Fruit fly (Drosophila melanogaster) whole organism, embryonic: ENCODE results near the gene GXIVsPLA2.

ENCODE experiments used
- Atf6 ChIP-seq: fragments of 200-800 bp; sonication (Bioruptor generic); IDR thresholded peaks from 2 replicates; pipeline ENCODE4 v1.3.6; 2022; ENCODE audit warnings: missing biosample characterization, missing genetic modification characterization
- Bdp1 ChIP-seq: fragments of 200-800 bp; sonication (Bioruptor generic); optimal IDR thresholded peaks from 3 replicates; lab custom pipeline; 2016; ENCODE audit warnings: missing biosample characterization, missing genetic modification characterization
- Bteb2 ChIP-seq: fragments of 200-800 bp; sonication (Bioruptor generic); optimal IDR thresholded peaks from 2 replicates; lab custom pipeline; 2016; ENCODE audit warnings: missing biosample characterization, missing genetic modification characterization
- CG10209 ChIP-seq: fragments of 200-800 bp; sonication (Bioruptor generic); optimal IDR thresholded peaks from 3 replicates; lab custom pipeline; 2017; ENCODE audit warnings: missing biosample characterization, mild to moderate bottlenecking, missing genetic modification characterization, missing genetic modification reagents
- CG10321 ChIP-seq: fragments of 200-800 bp; sonication (Bioruptor generic); IDR thresholded peaks from 2 replicates; pipeline ENCODE4 v1.3.6; 2022; ENCODE audit warnings: missing biosample characterization, missing genetic modification characterization
- CG10462 ChIP-seq: fragments of 200-800 bp; sonication (Bioruptor generic); optimal IDR thresholded peaks from 2 replicates; lab custom pipeline; 2016; ENCODE audit warnings: missing biosample characterization, missing genetic modification characterization
- CG11247 ChIP-seq: fragments of 200-800 bp; sonication (Bioruptor generic); IDR thresholded peaks from 2 replicates; pipeline ENCODE4 v1.3.6; 2022; ENCODE audit warnings: missing biosample characterization, missing genetic modification characterization
- CG11504 ChIP-seq: fragments of 200-800 bp; sonication (Bioruptor generic); optimal IDR thresholded peaks from 3 replicates; lab custom pipeline; 2019; ENCODE audit warnings: missing biosample characterization, mild to moderate bottlenecking, missing genetic modification characterization, moderate library complexity
- CG13424 ChIP-seq: fragments of 200-800 bp; sonication (Bioruptor generic); optimal IDR thresholded peaks from 2 replicates; lab custom pipeline; 2019; ENCODE audit warnings: missing biosample characterization, mild to moderate bottlenecking, missing genetic modification characterization, moderate library complexity
- CG14014 ChIP-seq: fragments of 200-800 bp; sonication (Bioruptor generic); IDR thresholded peaks from 2 replicates; pipeline ENCODE4 v1.3.6; 2022; ENCODE audit warnings: missing biosample characterization, missing genetic modification characterization
- CG15011 ChIP-seq: fragments of 200-800 bp; sonication (Bioruptor generic); optimal IDR thresholded peaks from 3 replicates; lab custom pipeline; 2018; ENCODE audit warnings: missing biosample characterization, mild to moderate bottlenecking, missing genetic modification characterization
- CG1603 ChIP-seq: fragments of 200-800 bp; sonication (Bioruptor generic); optimal IDR thresholded peaks from 2 replicates; lab custom pipeline; 2019; ENCODE audit warnings: missing biosample characterization, mild to moderate bottlenecking, missing genetic modification characterization, moderate library complexity
- CG32767 ChIP-seq: fragments of 200-800 bp; sonication (Bioruptor generic); IDR thresholded peaks from 2 replicates; pipeline ENCODE4 v1.3.6; 2022; ENCODE audit warnings: missing biosample characterization, missing genetic modification characterization
- CG4282 ChIP-seq: fragments of 200-800 bp; sonication (Bioruptor generic); optimal IDR thresholded peaks from 2 replicates; lab custom pipeline; 2016; ENCODE audit warnings: missing biosample characterization, missing genetic modification characterization
- CG4854 ChIP-seq: fragments of 200-800 bp; sonication (Bioruptor generic); optimal IDR thresholded peaks from 2 replicates; lab custom pipeline; 2016; ENCODE audit warnings: missing biosample characterization, missing genetic modification characterization, inconsistent platforms
- CG6654 ChIP-seq: fragments of 200-800 bp; sonication (Bioruptor generic); optimal IDR thresholded peaks from 2 replicates; lab custom pipeline; 2017; ENCODE audit warnings: missing biosample characterization, mild to moderate bottlenecking, missing genetic modification characterization
- CG7357 ChIP-seq: fragments of 200-800 bp; sonication (Bioruptor generic); IDR thresholded peaks from 3 replicates; pipeline ENCODE4 v1.3.6; 2022; ENCODE audit warnings: missing biosample characterization, missing genetic modification characterization
- CG7963 ChIP-seq: fragments of 200-800 bp; sonication (Bioruptor generic); IDR thresholded peaks from 3 replicates; pipeline ENCODE4 v1.3.6; 2022; ENCODE audit warnings: missing biosample characterization, missing genetic modification characterization; ENCODE audit not compliant: partially characterized antibody
- CG9437 ChIP-seq: fragments of 200-800 bp; sonication (Bioruptor generic); optimal IDR thresholded peaks from 2 replicates; lab custom pipeline; 2018; ENCODE audit warnings: missing biosample characterization, mild to moderate bottlenecking, missing genetic modification characterization
- Chrac-16 ChIP-seq: fragments of 200-800 bp; sonication (Bioruptor generic); optimal IDR thresholded peaks from 3 replicates; lab custom pipeline; 2016; ENCODE audit warnings: missing biosample characterization, missing genetic modification characterization
- Fer1 ChIP-seq: fragments of 200-800 bp; sonication (Bioruptor generic); optimal IDR thresholded peaks from 2 replicates; lab custom pipeline; 2017; ENCODE audit warnings: missing biosample characterization, mild to moderate bottlenecking, missing genetic modification characterization
- Gug ChIP-seq: fragments of 200-800 bp; sonication (Bioruptor generic); IDR thresholded peaks from 4 replicates; pipeline ENCODE4 v1.3.6; 2022; ENCODE audit warnings: missing biosample characterization, missing genetic modification characterization
- H2.0 ChIP-seq: fragments of 200-800 bp; sonication (Bioruptor generic); IDR thresholded peaks from 2 replicates; pipeline ENCODE4 v1.3.6; 2022; ENCODE audit warnings: missing biosample characterization, missing genetic modification characterization
- HLHmδ ChIP-seq: fragments of 200-800 bp; sonication (Bioruptor generic); optimal IDR thresholded peaks from 2 replicates; lab custom pipeline; 2018; ENCODE audit warnings: missing biosample characterization, mild to moderate bottlenecking, missing genetic modification characterization, moderate library complexity
- Lim3 ChIP-seq: fragments of 200-800 bp; sonication (Bioruptor generic); IDR thresholded peaks from 2 replicates; pipeline ENCODE4 v1.3.6; 2022; ENCODE audit warnings: missing biosample characterization, missing genetic modification characterization
- Med ChIP-seq: fragments of 200-800 bp; sonication (Bioruptor generic); peaks from one replicate; lab custom pipeline; 2016; ENCODE audit warnings: missing biosample characterization, missing genetic modification characterization, mild to moderate bottlenecking, inconsistent platforms, moderate library complexity
- Side ChIP-seq: fragments of 200-800 bp; sonication (Bioruptor generic); optimal IDR thresholded peaks from 2 replicates; lab custom pipeline; 2016; ENCODE audit warnings: missing biosample characterization, missing genetic modification characterization
- Taf1 ChIP-seq: fragments of 200-800 bp; sonication (Bioruptor generic); IDR thresholded peaks from 2 replicates; pipeline ENCODE4 v1.3.6; 2022; ENCODE audit warnings: missing biosample characterization, missing genetic modification characterization
- Tbp ChIP-seq: fragments of >200 bp; optimal IDR thresholded peaks from 2 replicates; lab custom pipeline; 2018; ENCODE audit warnings: missing biosample characterization, missing genetic modification characterization
- YL-1 ChIP-seq: fragments of 200-800 bp; sonication (Bioruptor generic); optimal IDR thresholded peaks from 3 replicates; lab custom pipeline; 2017; ENCODE audit warnings: missing biosample characterization, mild to moderate bottlenecking, missing genetic modification characterization
- ap ChIP-seq: fragments of 200-800 bp; sonication (Bioruptor generic); IDR thresholded peaks from 2 replicates; pipeline ENCODE4 v1.3.6; 2022; ENCODE audit warnings: missing biosample characterization, missing genetic modification characterization
- ara ChIP-seq: fragments of 200-800 bp; sonication (Bioruptor generic); IDR thresholded peaks from 2 replicates; pipeline ENCODE4 v1.3.6; 2022; ENCODE audit warnings: missing biosample characterization, missing genetic modification characterization
- bigmax ChIP-seq: fragments of 200-800 bp; sonication (Bioruptor generic); optimal IDR thresholded peaks from 2 replicates; lab custom pipeline; 2018; ENCODE audit warnings: missing biosample characterization, mild to moderate bottlenecking, missing genetic modification characterization
- bsh ChIP-seq, 2 experiments: fragments of 200-800 bp; sonication (Bioruptor generic); optimal IDR thresholded peaks; 2 replicates each; lab custom pipeline; 2017 to 2018; ENCODE audit warnings: mild to moderate bottlenecking in 2 of 2, missing biosample characterization in 2 of 2, missing genetic modification characterization in 2 of 2, moderate library complexity in 1 of 2
- fru ChIP-seq: fragments of >200 bp; optimal IDR thresholded peaks from 2 replicates; lab custom pipeline; 2017
- hbn ChIP-seq: fragments of 200-800 bp; sonication (Bioruptor generic); IDR thresholded peaks from 2 replicates; pipeline ENCODE4 v1.3.6; 2022; ENCODE audit warnings: missing biosample characterization, missing genetic modification characterization; ENCODE audit not compliant: partially characterized antibody
- inv ChIP-seq: fragments of 200-800 bp; sonication (Bioruptor generic); IDR thresholded peaks from 2 replicates; pipeline ENCODE4 v1.3.6; 2022; ENCODE audit warnings: missing biosample characterization, missing genetic modification characterization; ENCODE audit not compliant: partially characterized antibody
- jing ChIP-seq: fragments of 200-800 bp; sonication (Bioruptor generic); optimal IDR thresholded peaks from 2 replicates; lab custom pipeline; 2018; ENCODE audit warnings: missing biosample characterization, mild to moderate bottlenecking, missing genetic modification characterization
- otp ChIP-seq: fragments of 200-800 bp; sonication (Bioruptor generic); IDR thresholded peaks from 3 replicates; pipeline ENCODE4, ENCODE4 v1.3.6; 2022; ENCODE audit warnings: missing biosample characterization, missing genetic modification characterization
- pan ChIP-seq, 4 experiments: fragments of >200 bp in 3 of 4; fragments of 200-800 bp in 1 of 4; sonication (Bioruptor generic) in 1 of 4; optimal IDR thresholded peaks in 3 of 4; IDR thresholded peaks in 1 of 4; 2 replicates each; pipeline versions ENCODE4 v1.3.6 to Lab custom; 2017 to 2022; ENCODE audit warnings: missing biosample characterization in 2 of 4, missing genetic modification characterization in 2 of 4, mixed read lengths in 1 of 4
- pfk ChIP-seq: fragments of 200-800 bp; sonication (Bioruptor generic); optimal IDR thresholded peaks from 2 replicates; lab custom pipeline; 2018; ENCODE audit warnings: missing biosample characterization, mild to moderate bottlenecking, missing genetic modification characterization, moderate library complexity
- run ChIP-seq: fragments of 200-800 bp; sonication (Bioruptor generic); optimal IDR thresholded peaks from 3 replicates; lab custom pipeline; 2018; ENCODE audit warnings: missing biosample characterization, mild to moderate bottlenecking, missing genetic modification characterization
- sd ChIP-seq: fragments of 200-800 bp; sonication (Bioruptor generic); optimal IDR thresholded peaks from 3 replicates; lab custom pipeline; 2018; ENCODE audit warnings: missing biosample characterization, mild to moderate bottlenecking, missing genetic modification characterization, moderate library complexity
- sob ChIP-seq: fragments of 200-800 bp; sonication (Bioruptor generic); IDR thresholded peaks from 2 replicates; pipeline ENCODE4 v1.3.6; 2022; ENCODE audit warnings: missing biosample characterization, missing genetic modification characterization
- stc ChIP-seq: fragments of 200-800 bp; sonication (Bioruptor generic); IDR thresholded peaks from 2 replicates; pipeline ENCODE4 v1.3.6; 2022; ENCODE audit warnings: missing biosample characterization, missing genetic modification characterization
- stwl ChIP-seq: fragments of 200-800 bp; sonication (Bioruptor generic); optimal IDR thresholded peaks from 3 replicates; lab custom pipeline; 2018; ENCODE audit warnings: missing biosample characterization, mild to moderate bottlenecking, missing genetic modification characterization, moderate library complexity
- wek ChIP-seq: fragments of 200-800 bp; sonication (Bioruptor generic); optimal IDR thresholded peaks from 3 replicates; lab custom pipeline; 2018; ENCODE audit warnings: missing biosample characterization, mild to moderate bottlenecking, missing genetic modification characterization, moderate library complexity
- yki ChIP-seq: fragments of >200 bp; optimal IDR thresholded peaks from 3 replicates; lab custom pipeline; 2018
- zen2 ChIP-seq: fragments of 200-800 bp; sonication (Bioruptor generic); IDR thresholded peaks from 3 replicates; pipeline ENCODE4 v1.3.6; 2022; ENCODE audit warnings: missing biosample characterization, missing genetic modification characterization; ENCODE audit not compliant: partially characterized antibody

GXIVsPLA2 gene

DNA sequence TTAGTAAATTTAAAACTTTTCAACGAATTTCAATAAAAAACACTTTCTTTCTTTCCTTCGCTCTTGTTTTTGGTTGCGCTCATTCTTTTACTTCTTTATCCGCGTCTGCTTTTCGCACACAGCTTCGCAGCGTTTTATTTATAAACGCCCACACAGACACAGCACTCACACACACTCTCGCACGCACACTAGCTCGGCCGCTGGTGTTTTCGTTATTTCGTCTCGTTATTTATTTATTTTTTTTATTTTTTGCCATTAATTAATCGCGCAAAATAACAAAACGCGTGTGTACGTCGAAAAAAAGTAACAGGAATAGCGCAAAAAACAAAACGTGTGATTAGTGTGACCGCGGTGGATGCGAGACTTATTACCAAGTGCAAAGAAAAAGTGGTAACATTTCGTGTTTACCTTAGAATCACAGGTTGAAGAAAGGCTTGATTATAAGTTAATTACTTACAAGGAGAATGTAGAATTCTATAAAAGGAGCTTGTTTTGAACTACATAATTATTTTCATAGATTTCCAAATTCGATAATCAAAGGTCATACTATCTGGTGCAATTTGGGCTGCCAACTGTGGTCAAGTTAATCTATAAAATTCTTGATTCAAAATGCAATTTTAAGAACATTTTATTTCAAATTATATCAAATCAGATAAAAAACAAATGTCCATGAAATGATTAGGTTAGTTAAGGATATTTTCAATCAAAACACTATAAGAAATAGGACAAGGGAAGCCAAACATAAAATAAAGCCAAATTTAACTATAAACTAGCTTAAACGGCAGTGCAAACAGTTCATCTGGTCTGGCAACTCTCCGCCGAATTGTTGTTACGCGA is 49.7 kb downstream of the GXIVsPLA2 start, which contains the start of the genes hzg and mRpS31 (continued):
- peak; percentile 37 for TF ChIP-seq stwl
- no peak for TF ChIP-seq Fer1 (GFP tag; lab: Kevin White, UChicago)
- TF ChIP-seq CG7963 (GFP tag; lab: Robert Waterston, UW) = no peak
- TF ChIP-seq wek (GFP tag; lab: Kevin White, UChicago) = no peak
- peak; percentile 32 for TF ChIP-seq CG10462 (GFP tag; lab: Kevin White, UChicago)
- peak; percentile 87 for TF ChIP-seq Med (GFP tag; lab: Kevin White, UChicago)
- TF ChIP-seq run (tag; lab: Kevin White, UChicago) = no peak
- TF ChIP-seq Side = peak; percentile 39
- peak; percentile 54; the same call in 1 of the 2 replicates for TF ChIP-seq Taf1 (GFP tag; lab: Robert Waterston, UW)
- no peak for TF ChIP-seq CG4282 (GFP tag; lab: Kevin White, UChicago)
- TF ChIP-seq hbn (GFP tag; lab: Robert Waterston, UW) = no peak
- TF ChIP-seq CG13424 (tag; lab: Kevin White, UChicago) = peak; percentile 65
- no peak for TF ChIP-seq otp
- TF ChIP-seq Lim3 = no peak
- peak; percentile 26 for TF ChIP-seq Bdp1 (GFP tag; lab: Kevin White, UChicago)
- no peak for TF ChIP-seq pan (optimal IDR thresholded peaks at IDR 0.05; lab: Kevin White, UChicago)
- peak in 1 of 2 experiments; percentile 24 for TF ChIP-seq pan (GFP tag; optimal IDR thresholded peaks at IDR 0.05 in 1 of 2, IDR thresholded peaks at IDR 0.05 in 1 of 2)
- no peak for TF ChIP-seq zen2 (GFP tag; lab: Robert Waterston, UW)
- TF ChIP-seq CG7357 = no peak
- TF ChIP-seq YL-1 = peak; percentile 35
- TF ChIP-seq ap (GFP tag; lab: Robert Waterston, UW) = no peak
- TF ChIP-seq jing = no peak
- no peak for TF ChIP-seq CG6654 (GFP tag; lab: Kevin White, UChicago)
- peak; percentile 60 for TF ChIP-seq Chrac-16
- TF ChIP-seq Tbp (GFP tag; lab: Kevin White, UChicago) = no peak
- no peak for TF ChIP-seq CG4854 (GFP tag; lab: Kevin White, UChicago)
- TF ChIP-seq CG14014 (GFP tag; lab: Robert Waterston, UW) = no peak
- peak; percentile 19; the same call in 1 of the 4 replicates for TF ChIP-seq Gug (GFP tag; lab: Robert Waterston, UW)
- TF ChIP-seq fru (lab: Kevin White, UChicago) = no peak
- no peak for TF ChIP-seq bigmax (GFP tag; lab: Kevin White, UChicago)
- no peak for TF ChIP-seq CG10321 (GFP tag; lab: Robert Waterston, UW)
- TF ChIP-seq stc (GFP tag; lab: Robert Waterston, UW) = no peak
- peak; percentile 43; the same call in 1 of the 2 replicates for TF ChIP-seq H2.0
- no peak for TF ChIP-seq CG32767
- no peak for TF ChIP-seq ara (GFP tag; lab: Robert Waterston, UW)
- TF ChIP-seq CG11504 (tag; lab: Kevin White, UChicago) = peak; percentile 66
- TF ChIP-seq inv = no peak
- TF ChIP-seq CG15011 (GFP tag; lab: Kevin White, UChicago) = no peak
- peak; percentile 55 to 81 for TF ChIP-seq bsh (GFP tag; optimal IDR thresholded peaks at IDR 0.05; lab: Kevin White, UChicago)
- TF ChIP-seq CG10209 (GFP tag; lab: Kevin White, UChicago) = peak; percentile 34
- TF ChIP-seq HLHmδ (GFP tag; lab: Kevin White, UChicago) = no peak
- TF ChIP-seq CG9437 (GFP tag; lab: Kevin White, UChicago) = peak; percentile 23
- TF ChIP-seq sob (GFP tag; lab: Robert Waterston, UW) = peak; percentile 41; the same call in 1 of the 2 replicates
- TF ChIP-seq yki (lab: Kevin White, UChicago) = no peak
- peak; percentile 62 for TF ChIP-seq sd (tag; lab: Kevin White, UChicago)
- TF ChIP-seq Bteb2 (GFP tag; lab: Kevin White, UChicago) = peak; percentile 27
- TF ChIP-seq Atf6 (GFP tag; lab: Robert Waterston, UW) = peak; percentile 48; the same call in 1 of the 2 replicates
- TF ChIP-seq CG11247 (GFP tag; lab: Robert Waterston, UW) = no peak
- TF ChIP-seq CG1603 = no peak
- TF ChIP-seq pfk (GFP tag; lab: Kevin White, UChicago) = no peak
